Worm (Caenorhabditis elegans) whole organism, mixed stage, embryonic: ENCODE results near the gene Y69H2.9.

Experiments used
- blmp-1 ChIP-seq: fragments of 150-350 bp; optimal IDR thresholded peaks from 2 replicates; lab custom pipeline; 2014; ENCODE audit warnings: missing biosample characterization, missing genetic modification characterization
- ceh-83 ChIP-seq: fragments of 200-800 bp; sonication (Bioruptor generic); optimal IDR thresholded peaks from 2 replicates; lab custom pipeline; 2018; ENCODE audit warnings: mild to moderate bottlenecking, missing genetic modification characterization, missing compliant biosample characterization
- ces-1 ChIP-seq: fragments of 150-350 bp; optimal IDR thresholded peaks from 2 replicates; lab custom pipeline; 2014; ENCODE audit warnings: missing biosample characterization, missing genetic modification reagents, missing genetic modification characterization
- lin-32 ChIP-seq: fragments of 200-800 bp; sonication (Bioruptor generic); optimal IDR thresholded peaks from 2 replicates; lab custom pipeline; 2018; ENCODE audit warnings: mild to moderate bottlenecking, missing genetic modification characterization, missing compliant biosample characterization
- mep-1 ChIP-seq: fragments of 150-350 bp; optimal IDR thresholded peaks from 2 replicates; lab custom pipeline; 2017; ENCODE audit warnings: missing biosample characterization, missing genetic modification reagents, missing genetic modification characterization, inconsistent platforms
- nhr-237 ChIP-seq: fragments of 150-350 bp; optimal IDR thresholded peaks from 2 replicates; lab custom pipeline; 2014; ENCODE audit warnings: missing biosample characterization, missing genetic modification characterization
- pha-4 ChIP-seq: fragments of 150-350 bp; optimal IDR thresholded peaks from 2 replicates; lab custom pipeline; 2018; ENCODE audit warnings: missing biosample characterization, missing genetic modification reagents, missing genetic modification characterization
- snpc-4 ChIP-seq: fragments of 150-350 bp; optimal IDR thresholded peaks from 2 replicates; lab custom pipeline; 2014; ENCODE audit warnings: missing biosample characterization, missing genetic modification characterization
- sptf-1 ChIP-seq: sonication (generic microtip); optimal IDR thresholded peaks from 2 replicates; lab custom pipeline; 2017; ENCODE audit warnings: mild to moderate bottlenecking, missing genetic modification characterization, moderate library complexity, missing compliant biosample characterization
- unc-62 ChIP-seq: fragments of 150-350 bp; optimal IDR thresholded peaks from 2 replicates; lab custom pipeline; 2014; ENCODE audit warnings: missing biosample characterization, missing genetic modification reagents, missing genetic modification characterization

ce11 chrV:18657391-18657790 lies 43.9 kb upstream of the Y69H2.9 start:
- TF ChIP-seq nhr-237 (tag; lab: Kevin White, UChicago) (no peak), unc-62 (GFP tag; lab: Kevin White, UChicago) (no peak), pha-4 (tag; lab: Kevin White, UChicago) (no peak), ces-1 (no peak), snpc-4 (no peak), ceh-83 (GFP tag; lab: Kevin White, UChicago) (no peak), mep-1 (tag; lab: Kevin White, UChicago) (no peak), sptf-1 (tag; lab: Kevin White, UChicago) (no peak), lin-32 (GFP tag; lab: Kevin White, UChicago) (no peak), blmp-1 (no peak)
